Worm (Caenorhabditis elegans) whole organism, L1 larva: ENCODE data around the gene srt-15.

Source experiments
- egl-27 ChIP-seq, 2 experiments: fragments of 150-350 bp in 1 of 2; sonication (generic microtip); optimal IDR thresholded peaks; 3 replicates each; lab custom pipeline; 2017 to 2018; ENCODE audit warnings: missing biosample characterization in 2 of 2, missing genetic modification characterization in 2 of 2, missing genetic modification reagents in 2 of 2
- lir-3 ChIP-seq: sonication (generic microtip); optimal IDR thresholded peaks from 2 replicates; lab custom pipeline; 2016; ENCODE audit warnings: mild to moderate bottlenecking, missing genetic modification characterization, moderate library complexity, missing compliant biosample characterization; ENCODE audit not compliant: poor library complexity
- nhr-77 ChIP-seq: fragments of 150-350 bp; optimal IDR thresholded peaks from 2 replicates; lab custom pipeline; 2014; ENCODE audit warnings: missing biosample characterization, missing genetic modification characterization
- rnt-1 ChIP-seq: sonication (generic microtip); optimal IDR thresholded peaks from 2 replicates; lab custom pipeline; 2016; ENCODE audit warnings: mild to moderate bottlenecking, missing genetic modification characterization, moderate library complexity, missing compliant biosample characterization
- unc-130 ChIP-seq: fragments of 150-350 bp; optimal IDR thresholded peaks from 2 replicates; lab custom pipeline; 2017; ENCODE audit warnings: missing biosample characterization, missing genetic modification characterization, inconsistent platforms

ce11 chrV:3088768-3089167, 26.8 kb upstream of the srt-15 start, which contains the start of gene acs-21:
- TF ChIP-seq rnt-1 (no peak), lir-3 (tag; lab: Kevin White, UChicago) (no peak), egl-27 (tag; optimal IDR thresholded peaks at IDR 0.05; lab: Kevin White, UChicago) (no peak), unc-130 (tag; lab: Kevin White, UChicago) (no peak), nhr-77 (tag; lab: Kevin White, UChicago) (no peak)
